Worm (Caenorhabditis elegans): ENCODE results near the gene skr-7.

skr-7 gene

DNA sequence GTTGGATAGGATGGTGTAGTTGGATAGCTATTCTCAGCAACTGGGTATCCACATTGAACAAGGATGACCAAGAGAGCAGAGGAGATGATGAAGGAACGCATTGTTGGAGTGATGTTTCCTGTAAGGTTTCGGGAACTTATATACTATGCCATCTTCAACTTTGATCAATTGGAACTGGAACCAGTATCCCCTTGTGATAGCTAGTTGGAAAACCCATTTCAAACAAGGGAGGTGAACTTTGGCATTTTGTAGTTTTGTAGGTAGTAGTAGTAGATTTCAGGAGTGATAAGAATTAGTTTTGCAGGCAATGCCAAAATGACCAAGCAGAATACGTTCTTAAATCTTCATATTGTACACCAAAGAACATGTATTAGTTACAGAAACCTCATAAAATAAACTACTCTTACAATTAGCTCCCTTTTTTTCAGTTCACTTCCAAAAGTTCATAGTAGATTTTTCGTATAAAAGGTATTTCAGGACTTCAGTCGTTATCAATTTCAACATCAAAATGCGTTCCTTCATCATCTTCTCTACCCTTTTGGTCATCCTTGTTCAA is 2.4 kb upstream of the skr-7 start, which contains the start of the genes Y47D7A.7 and Y47D7A.2:
TSS of gene Y47D7A.7 (minus strand) at position 101 of the 556 bp plus-strand sequence.
TSS of gene Y47D7A.2 (plus strand) at position 506 of the 556 bp plus-strand sequence.
- TF ChIP-seq nhr-11 (tag; optimal IDR thresholded peaks at IDR 0.05), result no peak

DNA sequence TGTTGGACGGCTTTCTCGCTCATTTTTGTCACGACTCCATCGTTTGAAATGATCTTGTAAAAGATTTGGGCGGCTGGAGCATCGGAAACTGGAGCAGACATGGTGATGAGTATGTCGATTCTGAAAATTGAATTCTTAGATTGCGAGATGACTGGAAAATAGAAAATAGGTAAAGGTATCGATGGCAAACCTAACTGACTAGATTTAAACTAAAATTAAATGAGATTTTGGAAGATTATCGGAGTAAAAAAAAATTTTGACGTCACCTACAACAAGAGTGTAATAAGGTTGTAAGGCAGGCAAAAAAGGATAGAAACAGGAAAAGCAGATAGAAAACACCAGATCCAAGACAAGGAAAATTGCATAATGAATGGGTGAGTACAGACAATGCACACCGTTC is 752 bp upstream of the skr-7 start, which contains the start of gene skr-14:
TSS of gene skr-14 (minus strand) at position 101 of the 400 bp plus-strand sequence.
- TF ChIP-seq pha-4 (tag; optimal IDR thresholded peaks at IDR 0.05), result no peak
- no peak for TF ChIP-seq unc-62 (GFP tag; optimal IDR thresholded peaks at IDR 0.05)
- no peak for TF ChIP-seq nhr-28 (tag; optimal IDR thresholded peaks at IDR 0.05)
- no peak for TF ChIP-seq ztf-11 (tag; optimal IDR thresholded peaks at IDR 0.05)
- no peak for TF ChIP-seq nhr-43 (tag; optimal IDR thresholded peaks at IDR 0.05; ENCODE audit: poor library complexity, severe bottlenecking)
- no peak for TF ChIP-seq mdl-1 (tag; optimal IDR thresholded peaks at IDR 0.05)
- no peak for TF ChIP-seq nhr-67 (tag; optimal IDR thresholded peaks at IDR 0.05)
- TF ChIP-seq egl-27 (tag; optimal IDR thresholded peaks at IDR 0.05), result no peak
- TF ChIP-seq mml-1 (tag; optimal IDR thresholded peaks at IDR 0.05), result no peak
- no peak for TF ChIP-seq lin-39 (tag; optimal IDR thresholded peaks at IDR 0.05)
- no peak for TF ChIP-seq ztf-4 (tag; optimal IDR thresholded peaks at IDR 0.05)
- no peak for TF ChIP-seq lsy-12 (tag; optimal IDR thresholded peaks at IDR 0.05)
- no peak for TF ChIP-seq nhr-237 (tag; optimal IDR thresholded peaks at IDR 0.05)
- TF ChIP-seq egl-5 (tag; optimal IDR thresholded peaks at IDR 0.05), result no peak
- TF ChIP-seq daf-12 (tag; optimal IDR thresholded peaks at IDR 0.05), result no peak

DNA sequence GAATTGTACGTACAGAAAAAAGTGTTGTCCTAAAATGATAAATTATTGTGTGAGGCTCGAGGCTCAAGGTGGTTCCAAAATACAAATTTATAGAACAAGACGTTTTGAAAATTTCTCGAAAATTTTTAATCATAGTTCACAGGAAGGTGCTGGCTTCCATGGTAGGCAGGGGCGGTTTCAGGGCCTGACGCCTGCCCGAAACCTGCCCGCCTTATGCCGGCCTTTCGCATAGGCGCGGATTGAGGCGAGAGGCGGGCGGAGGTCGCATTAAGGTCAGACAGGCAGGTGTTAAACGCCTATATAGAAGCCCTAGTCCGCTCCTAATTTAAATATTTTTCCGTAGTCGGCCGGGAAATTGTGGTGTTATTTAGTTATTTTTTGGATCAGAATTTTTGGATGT is 860 bp downstream of the skr-7 start:
- TF ChIP-seq ztf-11 (tag; optimal IDR thresholded peaks at IDR 0.05) (no peak), ama-1 (optimal IDR thresholded peaks at IDR 0.05) (no peak), elt-1 (tag; optimal IDR thresholded peaks at IDR 0.05) (no peak), lsy-12 (tag; optimal IDR thresholded peaks at IDR 0.05) (no peak), jun-1 (tag; optimal IDR thresholded peaks at IDR 0.05) (no peak), elt-3 (tag; optimal IDR thresholded peaks at IDR 0.05) (no peak), sea-2 (GFP tag; optimal IDR thresholded peaks at IDR 0.05) (no peak), ceh-9 (tag; optimal IDR thresholded peaks at IDR 0.05) (no peak)

DNA sequence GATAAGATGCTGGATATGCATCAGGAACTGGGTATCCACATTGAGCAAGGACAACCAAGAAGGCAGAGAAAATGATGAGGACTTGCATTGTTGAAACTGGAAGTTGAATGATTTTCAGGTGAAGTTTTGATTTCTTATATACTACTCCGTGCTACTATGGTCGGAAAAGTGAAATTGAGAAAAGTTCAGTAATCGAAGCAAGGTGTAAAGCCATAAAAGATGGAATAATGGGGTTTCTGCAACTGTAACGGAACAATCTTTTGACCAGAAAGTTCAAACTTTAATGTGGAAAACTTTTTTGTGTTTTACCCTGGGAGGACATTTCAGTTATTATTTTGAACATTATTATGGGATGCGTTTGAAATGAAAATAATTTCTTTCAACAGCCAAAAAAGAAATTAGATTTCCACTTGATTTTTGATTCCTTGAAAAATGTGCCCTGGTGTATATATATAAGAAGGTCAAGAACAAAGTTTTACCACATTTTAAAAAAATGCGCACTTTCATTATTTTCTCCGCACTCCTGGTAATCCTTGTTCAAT is 1.7 kb downstream of the skr-7 start, which contains the start of the genes Y47D7A.9 and Y47D7A.19:
TSS of gene Y47D7A.9 (minus strand) at position 101 of the 542 bp plus-strand sequence.
TSS of gene Y47D7A.19 (plus strand) at position 492 of the 542 bp plus-strand sequence.
- no peak for TF ChIP-seq nhr-67 (tag; optimal IDR thresholded peaks at IDR 0.05)
- no peak for TF ChIP-seq nhr-12 (tag; optimal IDR thresholded peaks at IDR 0.05)
- no peak for TF ChIP-seq unc-62 (GFP tag; optimal IDR thresholded peaks at IDR 0.05)
- no peak for TF ChIP-seq nhr-25 (tag; optimal IDR thresholded peaks at IDR 0.05)
- no peak for TF ChIP-seq hmg-11 (tag; optimal IDR thresholded peaks at IDR 0.05)
- no peak for TF ChIP-seq aly-2 (tag; optimal IDR thresholded peaks at IDR 0.05)
- TF ChIP-seq egl-5 (tag; optimal IDR thresholded peaks at IDR 0.05), result no peak
- TF ChIP-seq ama-1 (optimal IDR thresholded peaks at IDR 0.05), result no peak
- TF ChIP-seq elt-2 (tag; optimal IDR thresholded peaks at IDR 0.05), result no peak
- no peak for TF ChIP-seq elt-1 (tag; optimal IDR thresholded peaks at IDR 0.05)
- TF ChIP-seq snpc-4 (tag; optimal IDR thresholded peaks at IDR 0.05), result no peak
- TF ChIP-seq nhr-77 (tag; optimal IDR thresholded peaks at IDR 0.05), result no peak
- TF ChIP-seq nhr-76 (tag; optimal IDR thresholded peaks at IDR 0.05), result no peak
- TF ChIP-seq fos-1 (tag; optimal IDR thresholded peaks at IDR 0.05), result no peak
- no peak for TF ChIP-seq daf-12 (tag; optimal IDR thresholded peaks at IDR 0.05)

DNA sequence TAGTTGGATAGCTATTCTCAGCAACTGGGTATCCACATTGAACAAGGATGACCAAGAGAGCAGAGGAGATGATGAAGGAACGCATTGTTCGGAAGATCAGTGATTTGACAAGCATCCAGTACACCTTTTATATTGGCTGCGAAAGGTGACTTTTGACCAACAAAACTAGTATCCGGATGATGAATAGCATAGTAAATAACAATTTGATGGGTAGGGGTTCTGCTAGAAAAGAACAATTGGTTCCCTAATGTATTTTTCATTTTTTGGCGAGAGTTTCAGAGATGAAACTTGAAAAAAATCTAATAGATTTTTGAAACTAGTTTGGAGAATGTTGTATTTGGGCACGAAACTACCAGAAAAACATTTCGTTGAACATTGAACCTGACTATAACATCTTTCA is 6.0 kb downstream of the skr-7 start, which contains the start of gene Y47D7A.11:
TSS of gene Y47D7A.11 (minus strand) at position 101 of the 400 bp plus-strand sequence.
- no peak for TF ChIP-seq ama-1 (optimal IDR thresholded peaks at IDR 0.05)
- no peak for TF ChIP-seq lsy-12 (tag; optimal IDR thresholded peaks at IDR 0.05)
- no peak for TF ChIP-seq nfya-1 (tag; optimal IDR thresholded peaks at IDR 0.05; ENCODE audit: insufficient read depth)
- TF ChIP-seq nhr-77 (tag; optimal IDR thresholded peaks at IDR 0.05), result no peak
- no peak for TF ChIP-seq ztf-4 (tag; optimal IDR thresholded peaks at IDR 0.05)
- TF ChIP-seq pha-4 (tag; optimal IDR thresholded peaks at IDR 0.05), result no peak
- no peak for TF ChIP-seq eor-1 (tag; optimal IDR thresholded peaks at IDR 0.05)
- TF ChIP-seq nhr-12 (tag; optimal IDR thresholded peaks at IDR 0.05), result no peak
- TF ChIP-seq unc-39 (tag; optimal IDR thresholded peaks at IDR 0.05), result no peak
- TF ChIP-seq aly-2 (tag; optimal IDR thresholded peaks at IDR 0.05), result no peak
- no peak for TF ChIP-seq nhr-25 (tag; optimal IDR thresholded peaks at IDR 0.05)
- no peak for TF ChIP-seq mdl-1 (tag; optimal IDR thresholded peaks at IDR 0.05)
- no peak for TF ChIP-seq fos-1 (tag; optimal IDR thresholded peaks at IDR 0.05)
- TF ChIP-seq elt-3 (tag; optimal IDR thresholded peaks at IDR 0.05), result no peak
- TF ChIP-seq mml-1 (tag; optimal IDR thresholded peaks at IDR 0.05), result no peak
- TF ChIP-seq fkh-2 (tag; optimal IDR thresholded peaks at IDR 0.05), result no peak
